Worm (Caenorhabditis elegans): Measurements from ENCODE around the gene tmc-2.

The tmc-2 gene

ce11 chrX:9349844-9350556, 46.5 kb downstream of the tmc-2 start, which contains the start of gene flp-20:
TSS of gene flp-20 (minus strand) at chrX:9349894.
- TF ChIP-seq ceh-79 (tag; optimal IDR thresholded peaks at IDR 0.05) = no peak
- TF ChIP-seq K12H6.12 (tag; optimal IDR thresholded peaks at IDR 0.05) = no peak
- TF ChIP-seq B0019.2 (GFP tag; conservative IDR thresholded peaks at IDR 0.05) = no peak
- no peak for TF ChIP-seq mcd-1 (GFP tag; IDR thresholded peaks at IDR 0.05)
- no peak for TF ChIP-seq gei-17 (GFP tag; optimal IDR thresholded peaks at IDR 0.05)
- TF ChIP-seq lin-35 (GFP tag; optimal IDR thresholded peaks at IDR 0.05) = no peak
- TF ChIP-seq ztf-18 (tag; optimal IDR thresholded peaks at IDR 0.05) = no peak
